Fruit fly (Drosophila melanogaster): Measurements from ENCODE around the gene Iyd.

The Iyd gene

dm6 chr3L:11049414-11049813 lies 46.6 kb downstream of the Iyd start:
- TF ChIP-seq CG8478 (optimal IDR thresholded peaks at IDR 0.05) = no peak
- no peak for TF ChIP-seq Dll (optimal IDR thresholded peaks at IDR 0.05)
- TF ChIP-seq pan (optimal IDR thresholded peaks at IDR 0.05) = no peak
- no peak for TF ChIP-seq psq (optimal IDR thresholded peaks at IDR 0.05)
- TF ChIP-seq usp (GFP tag; optimal IDR thresholded peaks at IDR 0.05) = no peak

dm6 chr3L:11047877-11048276 lies 48.2 kb downstream of the Iyd start:
- TF ChIP-seq usp (GFP tag; optimal IDR thresholded peaks at IDR 0.05) = no peak
- no peak for TF ChIP-seq pan (optimal IDR thresholded peaks at IDR 0.05)
- TF ChIP-seq CG8478 (optimal IDR thresholded peaks at IDR 0.05) = no peak
- no peak for TF ChIP-seq Dll (optimal IDR thresholded peaks at IDR 0.05)
- no peak for TF ChIP-seq psq (optimal IDR thresholded peaks at IDR 0.05)

- no peak for TF ChIP-seq usp (GFP tag; optimal IDR thresholded peaks at IDR 0.05)
- TF ChIP-seq psq (optimal IDR thresholded peaks at IDR 0.05) = no peak
- TF ChIP-seq Dll (optimal IDR thresholded peaks at IDR 0.05) = no peak
- no peak for TF ChIP-seq pan (optimal IDR thresholded peaks at IDR 0.05)
- no peak for TF ChIP-seq CG8478 (optimal IDR thresholded peaks at IDR 0.05)
- TF ChIP-seq EcR (GFP tag; optimal IDR thresholded peaks at IDR 0.05) = no peak
These were observed 49.5 kb downstream of the Iyd start for dm6 chr3L:11046559-11046958.

- TF ChIP-seq psq (optimal IDR thresholded peaks at IDR 0.05) (no peak), usp (GFP tag; optimal IDR thresholded peaks at IDR 0.05) (no peak), pan (optimal IDR thresholded peaks at IDR 0.05) (no peak), EcR (GFP tag; optimal IDR thresholded peaks at IDR 0.05) (no peak), Dll (optimal IDR thresholded peaks at IDR 0.05) (no peak), CG8478 (optimal IDR thresholded peaks at IDR 0.05) (no peak)
These were observed 51.0 kb downstream of the Iyd start for dm6 chr3L:11045009-11045408.

- TF ChIP-seq EcR (GFP tag; optimal IDR thresholded peaks at IDR 0.05) (no peak), CG8478 (optimal IDR thresholded peaks at IDR 0.05) (no peak), Dll (optimal IDR thresholded peaks at IDR 0.05) (no peak), psq (optimal IDR thresholded peaks at IDR 0.05) (no peak), pan (optimal IDR thresholded peaks at IDR 0.05) (no peak), usp (GFP tag; optimal IDR thresholded peaks at IDR 0.05) (no peak)
These were observed 52.4 kb downstream of the Iyd start for dm6 chr3L:11043650-11044049.

Measured in whole organism.